Worm (Caenorhabditis elegans) whole organism, late embryonic: ENCODE data around the gene sdz-35.

Experiments used
- C08G9.2 ChIP-seq: sonication (generic microtip); optimal IDR thresholded peaks from 2 replicates; lab custom pipeline; 2016; ENCODE audit warnings: mild to moderate bottlenecking, missing genetic modification characterization, moderate library complexity, missing compliant biosample characterization
- C38D4.7 ChIP-seq: fragments of 200-800 bp; sonication (Bioruptor generic); optimal IDR thresholded peaks from 2 replicates; lab custom pipeline; 2018; ENCODE audit warnings: mild to moderate bottlenecking, missing genetic modification characterization, moderate library complexity, missing compliant biosample characterization
- F13H6.1 ChIP-seq: sonication (generic microtip); optimal IDR thresholded peaks from 2 replicates; lab custom pipeline; 2016; ENCODE audit warnings: missing genetic modification characterization, missing compliant biosample characterization
- K02D7.2 ChIP-seq: sonication (generic microtip); optimal IDR thresholded peaks from 2 replicates; lab custom pipeline; 2017; ENCODE audit warnings: mild to moderate bottlenecking, missing genetic modification characterization, missing compliant biosample characterization
- ahr-1 ChIP-seq: sonication (generic microtip); optimal IDR thresholded peaks from 2 replicates; lab custom pipeline; 2016; ENCODE audit warnings: missing genetic modification characterization, missing compliant biosample characterization
- ceh-18 ChIP-seq: sonication (generic microtip); optimal IDR thresholded peaks from 2 replicates; lab custom pipeline; 2016; ENCODE audit warnings: missing genetic modification characterization, missing compliant biosample characterization
- ceh-19 ChIP-seq: fragments of 200-800 bp; sonication (Bioruptor generic); optimal IDR thresholded peaks from 2 replicates; lab custom pipeline; 2018; ENCODE audit warnings: mild to moderate bottlenecking, missing genetic modification characterization, missing compliant biosample characterization
- ceh-22 ChIP-seq: sonication (generic microtip); optimal IDR thresholded peaks from 2 replicates; lab custom pipeline; 2017; ENCODE audit warnings: missing biosample characterization, missing genetic modification characterization
- ceh-24 ChIP-seq: sonication (generic microtip); optimal IDR thresholded peaks from 2 replicates; lab custom pipeline; 2016; ENCODE audit warnings: mild to moderate bottlenecking, missing genetic modification characterization, missing compliant biosample characterization
- ceh-34 ChIP-seq: sonication (generic microtip); optimal IDR thresholded peaks from 2 replicates; lab custom pipeline; 2016; ENCODE audit warnings: mild to moderate bottlenecking, missing genetic modification characterization, missing compliant biosample characterization
- ceh-45 ChIP-seq: fragments of 200-800 bp; sonication (Bioruptor generic); IDR thresholded peaks from 2 replicates; pipeline ENCODE4 v1.3.6; 2022; ENCODE audit warnings: missing genetic modification reagents, missing genetic modification characterization, missing compliant biosample characterization
- ceh-6 ChIP-seq: fragments of 200-800 bp; sonication (Bioruptor generic); optimal IDR thresholded peaks from 2 replicates; lab custom pipeline; 2018; ENCODE audit warnings: mild to moderate bottlenecking, missing genetic modification characterization, missing compliant biosample characterization
- che-1 ChIP-seq: sonication (generic microtip); optimal IDR thresholded peaks from 2 replicates; lab custom pipeline; 2016; ENCODE audit warnings: mild to moderate bottlenecking, missing genetic modification characterization, missing compliant biosample characterization
- dve-1 ChIP-seq: sonication (generic microtip); optimal IDR thresholded peaks from 2 replicates; lab custom pipeline; 2017; ENCODE audit warnings: antibody characterized with exemption, mild to moderate bottlenecking, missing genetic modification characterization, missing compliant biosample characterization
- elt-2 ChIP-seq: sonication (generic microtip); optimal IDR thresholded peaks from 2 replicates; lab custom pipeline; 2016; ENCODE audit warnings: missing genetic modification reagents, missing genetic modification characterization, missing compliant biosample characterization
- ets-4 ChIP-seq: sonication (generic microtip); optimal IDR thresholded peaks from 2 replicates; lab custom pipeline; 2016; ENCODE audit warnings: missing genetic modification characterization, missing compliant biosample characterization
- eyg-1 ChIP-seq: sonication (generic microtip); optimal IDR thresholded peaks from 2 replicates; lab custom pipeline; 2016; ENCODE audit warnings: missing genotype, missing genetic modification characterization, missing compliant biosample characterization
- fkh-10 ChIP-seq: fragments of 150-350 bp; optimal IDR thresholded peaks from 2 replicates; lab custom pipeline; 2014; ENCODE audit warnings: missing biosample characterization, missing genetic modification reagents, missing genetic modification characterization
- fkh-6 ChIP-seq: sonication (generic microtip); optimal IDR thresholded peaks from 2 replicates; lab custom pipeline; 2016; ENCODE audit warnings: missing genetic modification characterization, missing compliant biosample characterization
- hlh-13 ChIP-seq: fragments of 200-800 bp; sonication (Bioruptor generic); optimal IDR thresholded peaks from 2 replicates; lab custom pipeline; 2018; ENCODE audit warnings: mild to moderate bottlenecking, missing genetic modification characterization, missing compliant biosample characterization
- hlh-15 ChIP-seq: sonication (generic microtip); optimal IDR thresholded peaks from 2 replicates; lab custom pipeline; 2016; ENCODE audit warnings: missing genetic modification characterization, missing compliant biosample characterization
- hlh-6 ChIP-seq: sonication (generic microtip); optimal IDR thresholded peaks from 2 replicates; lab custom pipeline; 2016; ENCODE audit warnings: missing genotype, missing genetic modification characterization, missing compliant biosample characterization
- hlh-8 ChIP-seq: sonication (generic microtip); optimal IDR thresholded peaks from 2 replicates; lab custom pipeline; 2016; ENCODE audit warnings: missing genotype, missing genetic modification characterization, missing compliant biosample characterization
- lim-6 ChIP-seq: sonication (generic microtip); optimal IDR thresholded peaks from 2 replicates; lab custom pipeline; 2016; ENCODE audit warnings: missing genetic modification characterization, missing compliant biosample characterization
- madf-2 ChIP-seq: sonication (generic microtip); optimal IDR thresholded peaks from 2 replicates; lab custom pipeline; 2017; ENCODE audit warnings: missing genetic modification characterization, missing compliant biosample characterization
- nfya-1 ChIP-seq: sonication (generic microtip); optimal IDR thresholded peaks from 2 replicates; lab custom pipeline; 2017; ENCODE audit warnings: missing genetic modification characterization, mild to moderate bottlenecking, missing compliant biosample characterization, antibody characterized with exemption, moderate library complexity
- nhr-232 ChIP-seq: sonication (generic microtip); optimal IDR thresholded peaks from 2 replicates; lab custom pipeline; 2016; ENCODE audit warnings: missing genetic modification characterization, missing compliant biosample characterization
- odd-2 ChIP-seq: sonication (generic microtip); optimal IDR thresholded peaks from 2 replicates; lab custom pipeline; 2017; ENCODE audit warnings: antibody characterized with exemption, mild to moderate bottlenecking, missing genetic modification characterization, missing compliant biosample characterization
- pqm-1 ChIP-seq: sonication (generic microtip); optimal IDR thresholded peaks from 2 replicates; lab custom pipeline; 2016; ENCODE audit warnings: missing genetic modification characterization, missing compliant biosample characterization
- pros-1 ChIP-seq: fragments of 150-350 bp; optimal IDR thresholded peaks from 2 replicates; lab custom pipeline; 2014; ENCODE audit warnings: missing biosample characterization, missing genetic modification reagents, missing genetic modification characterization
- rnt-1 ChIP-seq: sonication (generic microtip); optimal IDR thresholded peaks from 2 replicates; lab custom pipeline; 2016; ENCODE audit warnings: missing genetic modification characterization, missing compliant biosample characterization
- sdc-2 ChIP-seq: sonication (generic microtip); optimal IDR thresholded peaks from 2 replicates; lab custom pipeline; 2016; ENCODE audit warnings: missing genotype, missing genetic modification characterization, missing compliant biosample characterization
- sox-2 ChIP-seq: fragments of 200-800 bp; sonication (Bioruptor generic); IDR thresholded peaks from 2 replicates; pipeline ENCODE4 v1.3.6; 2022; ENCODE audit warnings: missing genetic modification reagents, missing genetic modification characterization, missing compliant biosample characterization
- sox-4 ChIP-seq: sonication (generic microtip); optimal IDR thresholded peaks from 2 replicates; lab custom pipeline; 2017; ENCODE audit warnings: mild to moderate bottlenecking, missing genetic modification characterization, inconsistent platforms, missing compliant biosample characterization
- syd-9 ChIP-seq: sonication (generic microtip); optimal IDR thresholded peaks from 2 replicates; lab custom pipeline; 2016; ENCODE audit warnings: mild to moderate bottlenecking, missing genetic modification characterization, moderate library complexity, missing compliant biosample characterization
- tbx-2 ChIP-seq: sonication (generic microtip); optimal IDR thresholded peaks from 2 replicates; lab custom pipeline; 2016; ENCODE audit warnings: missing genetic modification characterization, missing compliant biosample characterization
- tbx-7 ChIP-seq: sonication (generic microtip); optimal IDR thresholded peaks from 2 replicates; lab custom pipeline; 2016; ENCODE audit warnings: missing genotype, missing genetic modification characterization, missing compliant biosample characterization
- ttx-3 ChIP-seq: sonication (generic microtip); optimal IDR thresholded peaks from 2 replicates; lab custom pipeline; 2016; ENCODE audit warnings: missing genetic modification reagents, missing genetic modification characterization, missing compliant biosample characterization
- unc-55 ChIP-seq: sonication (generic microtip); optimal IDR thresholded peaks from 2 replicates; lab custom pipeline; 2017; ENCODE audit warnings: missing biosample characterization, missing genetic modification reagents, missing genetic modification characterization

Gene sdz-35

ce11 chrII:3241842-3242241, 33.3 kb upstream of the sdz-35 start:
- TF ChIP-seq pros-1 (tag; lab: Kevin White, UChicago) (no peak), ceh-6 (GFP tag; lab: Kevin White, UChicago) (no peak), odd-2 (no peak), ttx-3 (no peak), syd-9 (no peak), K02D7.2 (tag; lab: Kevin White, UChicago) (no peak), C38D4.7 (GFP tag; lab: Kevin White, UChicago) (no peak), ceh-45 (no peak), ceh-24 (tag; lab: Kevin White, UChicago) (no peak)

ce11 chrII:3240207-3240606, 31.6 kb upstream of the sdz-35 start, which contains the start of gene C17F4.3:
Gene C17F4.3, plus strand, starts transcription at chrII:3240507.
- no peak for TF ChIP-seq tbx-2 (tag; lab: Kevin White, UChicago)
- no peak for TF ChIP-seq hlh-13 (GFP tag; lab: Kevin White, UChicago)
- no peak for TF ChIP-seq nfya-1 (tag; lab: Kevin White, UChicago)
- TF ChIP-seq pros-1 (tag; lab: Kevin White, UChicago) = no peak

ce11 chrII:3237038-3237521, 28.5 kb upstream of the sdz-35 start, which contains the start of the genes srz-67 and C17F4.11:
Gene srz-67, minus strand, starts transcription at chrII:3237138.
Gene C17F4.11, plus strand, starts transcription at chrII:3237471.
- TF ChIP-seq hlh-6 (tag; lab: Kevin White, UChicago) (no peak), rnt-1 (tag; lab: Kevin White, UChicago) (no peak), F13H6.1 (tag; lab: Kevin White, UChicago) (no peak), sox-4 (tag; lab: Kevin White, UChicago) (no peak), sox-2 (GFP tag; lab: Robert Waterston, UW) (no peak), lim-6 (tag; lab: Kevin White, UChicago) (no peak), ttx-3 (no peak), ceh-34 (tag; lab: Kevin White, UChicago) (no peak), dve-1 (no peak), hlh-8 (tag; lab: Kevin White, UChicago) (no peak)

ce11 chrII:3234725-3235124, 26.1 kb upstream of the sdz-35 start, which contains the start of gene C17F4.8:
Gene C17F4.8, minus strand, starts transcription at chrII:3234825.
- TF ChIP-seq unc-55 (GFP tag; lab: Kevin White, UChicago) (no peak), ceh-19 (GFP tag; lab: Kevin White, UChicago) (no peak), fkh-6 (no peak), sdc-2 (tag; lab: Kevin White, UChicago) (no peak), eyg-1 (tag; lab: Kevin White, UChicago) (no peak), elt-2 (tag; lab: Kevin White, UChicago) (no peak), nfya-1 (tag; lab: Kevin White, UChicago) (no peak), ceh-22 (tag; lab: Kevin White, UChicago) (no peak), hlh-15 (tag; lab: Kevin White, UChicago) (no peak), madf-2 (tag; lab: Kevin White, UChicago) (no peak), che-1 (no peak), pqm-1 (tag; lab: Kevin White, UChicago) (no peak), tbx-7 (tag; lab: Kevin White, UChicago) (no peak), nhr-232 (tag; lab: Kevin White, UChicago) (no peak), ceh-18 (tag; lab: Kevin White, UChicago) (no peak), C08G9.2 (tag; lab: Kevin White, UChicago) (no peak), F13H6.1 (tag; lab: Kevin White, UChicago) (no peak), fkh-10 (GFP tag; lab: Kevin White, UChicago) (no peak), ahr-1 (tag; lab: Kevin White, UChicago) (no peak), ets-4 (tag; lab: Kevin White, UChicago) (no peak)
